Fruit fly (Drosophila melanogaster): ENCODE data around the gene Hsp70Aa.

DNA sequence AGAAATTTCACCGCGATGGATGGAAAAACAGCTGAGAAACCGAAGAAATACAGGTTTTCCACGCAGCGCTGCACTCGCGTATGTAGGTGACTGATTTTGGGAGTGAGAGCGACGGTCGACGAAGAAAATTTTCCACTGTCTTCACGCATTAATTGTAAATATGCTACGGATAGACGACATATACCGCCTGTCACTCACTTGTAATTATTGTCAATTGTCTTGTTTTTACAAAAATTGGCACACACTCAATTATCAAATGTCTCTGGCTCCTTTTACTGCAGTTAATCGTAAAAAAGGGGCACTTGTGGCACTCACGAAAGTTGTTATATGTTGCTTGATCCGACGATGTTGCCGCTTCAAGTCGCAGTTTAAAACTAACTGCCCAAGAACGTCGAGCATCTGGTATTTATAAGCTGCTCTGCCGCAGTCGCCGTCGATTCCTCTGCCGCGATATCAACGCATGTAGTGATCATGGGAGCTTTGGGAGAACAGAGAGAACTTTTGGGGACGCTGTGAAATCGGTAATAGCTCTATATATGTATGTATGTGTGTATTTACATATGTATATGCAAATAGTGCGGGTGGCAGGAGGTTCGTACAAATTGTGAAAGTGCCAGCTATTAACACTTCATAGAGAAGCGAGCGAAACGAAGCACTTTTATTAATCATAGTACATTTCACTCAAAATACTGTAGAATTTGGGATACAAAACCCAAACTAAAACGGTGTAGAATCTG lies 36.8 kb upstream of the Hsp70Aa start, which contains the start of gene mfas:
- peak; percentile 6 for TF ChIP-seq br (GFP tag; optimal IDR thresholded peaks at IDR 0.05)
- peak; percentile 58 for TF ChIP-seq fru (GFP tag; optimal IDR thresholded peaks at IDR 0.05)
- TF ChIP-seq usp (GFP tag; optimal IDR thresholded peaks at IDR 0.05), result no peak
- no peak for TF ChIP-seq psq (GFP tag; optimal IDR thresholded peaks at IDR 0.05)
- TF ChIP-seq N (GFP tag; optimal IDR thresholded peaks at IDR 0.05), result no peak
- no peak for TF ChIP-seq sage (GFP tag; optimal IDR thresholded peaks at IDR 0.05)
- no peak for TF ChIP-seq Myc (optimal IDR thresholded peaks at IDR 0.05)
- no peak for TF ChIP-seq brk (GFP tag; optimal IDR thresholded peaks at IDR 0.05)
- TF ChIP-seq Dfd (GFP tag; optimal IDR thresholded peaks at IDR 0.05), result no peak
- peak; percentile 4 for TF ChIP-seq h (GFP tag; optimal IDR thresholded peaks at IDR 0.05)
- no peak for TF ChIP-seq Hnf4 (GFP tag; optimal IDR thresholded peaks at IDR 0.05)
- no peak for TF ChIP-seq Vsx2 (GFP tag; optimal IDR thresholded peaks at IDR 0.05; ENCODE audit: partially characterized antibody)
- TF ChIP-seq dsf (GFP tag; optimal IDR thresholded peaks at IDR 0.05; ENCODE audit: borderline replicate concordance), result no peak
- no peak for TF ChIP-seq ey (GFP tag; optimal IDR thresholded peaks at IDR 0.05)

Measured in whole organism, wandering third instar larva.